Fruit fly (Drosophila melanogaster) whole organism, embryonic: ENCODE results near the gene dsx.

Source experiments
- ATbp ChIP-seq: fragments of 200-800 bp; sonication (Bioruptor generic); optimal IDR thresholded peaks from 2 replicates; lab custom pipeline; 2017; ENCODE audit warnings: missing biosample characterization, mild to moderate bottlenecking, missing genetic modification characterization, missing genetic modification reagents
- Blimp-1 ChIP-seq: fragments of 200-800 bp; sonication (Bioruptor generic); optimal IDR thresholded peaks from 3 replicates; lab custom pipeline; 2018; ENCODE audit warnings: missing biosample characterization, missing genetic modification characterization, mild to moderate bottlenecking, moderate library complexity, missing genetic modification reagents
- CG10321 ChIP-seq: fragments of 200-800 bp; sonication (Bioruptor generic); IDR thresholded peaks from 2 replicates; pipeline ENCODE4 v1.3.6; 2022; ENCODE audit warnings: missing biosample characterization, missing genetic modification characterization
- CG10565 ChIP-seq: fragments of 200-800 bp; sonication (Bioruptor generic); optimal IDR thresholded peaks from 3 replicates; lab custom pipeline; 2016; ENCODE audit warnings: missing biosample characterization, mild to moderate bottlenecking, missing genetic modification characterization
- CG10654 ChIP-seq: fragments of 200-800 bp; sonication (Bioruptor generic); optimal IDR thresholded peaks from 2 replicates; lab custom pipeline; 2016; ENCODE audit warnings: missing biosample characterization, missing genetic modification characterization
- CG10979 ChIP-seq: fragments of 200-800 bp; sonication (Bioruptor generic); optimal IDR thresholded peaks from 2 replicates; lab custom pipeline; 2018; ENCODE audit warnings: missing biosample characterization, mild to moderate bottlenecking, missing genetic modification characterization, moderate library complexity
- CG11723 ChIP-seq: fragments of 200-800 bp; sonication (Bioruptor generic); optimal IDR thresholded peaks from 2 replicates; lab custom pipeline; 2017; ENCODE audit warnings: missing biosample characterization, mild to moderate bottlenecking, missing genetic modification characterization
- CG12299 ChIP-seq: fragments of 200-800 bp; sonication (Bioruptor generic); optimal IDR thresholded peaks from 2 replicates; lab custom pipeline; 2018; ENCODE audit warnings: missing biosample characterization, mild to moderate bottlenecking, missing genetic modification characterization
- CG12659 ChIP-seq: fragments of 200-800 bp; sonication (Bioruptor generic); optimal IDR thresholded peaks from 3 replicates; lab custom pipeline; 2017; ENCODE audit warnings: mild to moderate bottlenecking, missing biosample characterization, missing genetic modification reagents, missing genetic modification characterization
- CG13624 ChIP-seq: fragments of 200-800 bp; sonication (Bioruptor generic); optimal IDR thresholded peaks from 2 replicates; lab custom pipeline; 2016; ENCODE audit warnings: missing biosample characterization, missing genetic modification characterization
- CG17328 ChIP-seq: fragments of 200-800 bp; sonication (Bioruptor generic); IDR thresholded peaks from 2 replicates; pipeline ENCODE4 v1.3.6; 2022; ENCODE audit warnings: missing biosample characterization, missing genetic modification characterization
- CG1792 ChIP-seq: fragments of 200-800 bp; sonication (Bioruptor generic); optimal IDR thresholded peaks from 2 replicates; lab custom pipeline; 2016; ENCODE audit warnings: missing biosample characterization, missing genetic modification characterization
- CG2889 ChIP-seq: fragments of 200-800 bp; sonication (Bioruptor generic); IDR thresholded peaks from 3 replicates; pipeline ENCODE4 v1.3.6; 2022; ENCODE audit warnings: missing biosample characterization, missing genetic modification characterization
- CG30020 ChIP-seq: fragments of 200-800 bp; optimal IDR thresholded peaks from 2 replicates; lab custom pipeline; 2019; ENCODE audit warnings: missing biosample characterization, mild to moderate bottlenecking, missing genetic modification characterization, moderate library complexity
- CG3065 ChIP-seq: fragments of 200-800 bp; sonication (Bioruptor generic); optimal IDR thresholded peaks from 2 replicates; lab custom pipeline; 2016; ENCODE audit warnings: missing biosample characterization, missing genetic modification characterization
- CG3726 ChIP-seq: fragments of 200-800 bp; sonication (Bioruptor generic); IDR thresholded peaks from 3 replicates; pipeline ENCODE4, ENCODE4 v1.3.6; 2022; ENCODE audit warnings: missing biosample characterization, missing genetic modification characterization
- CG3995 ChIP-seq: fragments of 200-800 bp; sonication (Bioruptor generic); optimal IDR thresholded peaks from 3 replicates; lab custom pipeline; 2016; ENCODE audit warnings: missing biosample characterization, missing genetic modification characterization
- CG4328 ChIP-seq: fragments of 200-800 bp; sonication (Bioruptor generic); optimal IDR thresholded peaks from 3 replicates; lab custom pipeline; 2017; ENCODE audit warnings: missing biosample characterization, missing genetic modification reagents, missing genetic modification characterization
- CG4424 ChIP-seq: fragments of 200-800 bp; sonication (Bioruptor generic); optimal IDR thresholded peaks from 3 replicates; lab custom pipeline; 2016; ENCODE audit warnings: missing biosample characterization, missing genetic modification characterization
- CG4707 ChIP-seq: fragments of 200-800 bp; sonication (Bioruptor generic); optimal IDR thresholded peaks from 2 replicates; lab custom pipeline; 2018; ENCODE audit warnings: missing biosample characterization, mild to moderate bottlenecking, missing genetic modification characterization, moderate library complexity
- CG5245 ChIP-seq: fragments of 200-800 bp; sonication (Bioruptor generic); optimal IDR thresholded peaks from 3 replicates; lab custom pipeline; 2016; ENCODE audit warnings: missing biosample characterization, missing genetic modification characterization
- CG6272 ChIP-seq: fragments of 200-800 bp; sonication (Bioruptor generic); IDR thresholded peaks from 2 replicates; pipeline ENCODE4 v1.3.6; 2022; ENCODE audit warnings: missing biosample characterization, missing genetic modification characterization
- CG7271 ChIP-seq: fragments of 200-800 bp; sonication (Bioruptor generic); optimal IDR thresholded peaks from 2 replicates; lab custom pipeline; 2018; ENCODE audit warnings: missing biosample characterization, mild to moderate bottlenecking, missing genetic modification characterization, moderate library complexity
- CG7556 ChIP-seq: fragments of 200-800 bp; sonication (Bioruptor generic); optimal IDR thresholded peaks from 2 replicates; lab custom pipeline; 2017; ENCODE audit warnings: missing biosample characterization, mild to moderate bottlenecking, missing genetic modification characterization
- CG9876 ChIP-seq: fragments of 200-800 bp; sonication (Bioruptor generic); optimal IDR thresholded peaks from 2 replicates; lab custom pipeline; 2016; ENCODE audit warnings: missing biosample characterization, missing genetic modification characterization
- CTCF ChIP-seq: fragments of 200-800 bp; sonication (Bioruptor generic); optimal IDR thresholded peaks from 2 replicates; lab custom pipeline; 2017; ENCODE audit warnings: missing biosample characterization, mild to moderate bottlenecking, missing genetic modification characterization, moderate library complexity
- Dad ChIP-seq: fragments of 200-800 bp; sonication (Bioruptor generic); optimal IDR thresholded peaks from 3 replicates; lab custom pipeline; 2016; ENCODE audit warnings: missing biosample characterization, missing genetic modification characterization
- Dip2 ChIP-seq: fragments of 200-800 bp; sonication (Bioruptor generic); IDR thresholded peaks from 2 replicates; pipeline ENCODE4 v1.3.6; 2022; ENCODE audit warnings: missing biosample characterization, missing genetic modification characterization
- Hand ChIP-seq: fragments of 200-800 bp; sonication (Bioruptor generic); optimal IDR thresholded peaks from 2 replicates; lab custom pipeline; 2017; ENCODE audit warnings: mild to moderate bottlenecking, missing biosample characterization, missing genetic modification reagents, missing genetic modification characterization
- MBD-R2 ChIP-seq: fragments of 200-800 bp; sonication (Bioruptor generic); IDR thresholded peaks from 2 replicates; pipeline ENCODE4 v1.3.6; 2022; ENCODE audit warnings: missing biosample characterization, missing genetic modification characterization
- Mad ChIP-seq: fragments of 200-800 bp; sonication (Bioruptor generic); optimal IDR thresholded peaks from 2 replicates; lab custom pipeline; 2016; ENCODE audit warnings: missing biosample characterization, missing genetic modification characterization
- Meics ChIP-seq: fragments of 200-800 bp; sonication (Bioruptor generic); optimal IDR thresholded peaks from 2 replicates; lab custom pipeline; 2017; ENCODE audit warnings: missing biosample characterization, mild to moderate bottlenecking, missing genetic modification characterization
- NfI ChIP-seq: fragments of 200-800 bp; sonication (Bioruptor generic); optimal IDR thresholded peaks from 3 replicates; lab custom pipeline; 2018; ENCODE audit warnings: missing biosample characterization, mild to moderate bottlenecking, missing genetic modification characterization, moderate library complexity
- Optix ChIP-seq: fragments of 200-800 bp; sonication (Bioruptor generic); IDR thresholded peaks from 3 replicates; pipeline ENCODE4 v1.3.6; 2022; ENCODE audit warnings: missing biosample characterization, missing genetic modification characterization
- bigmax ChIP-seq: fragments of 200-800 bp; sonication (Bioruptor generic); optimal IDR thresholded peaks from 2 replicates; lab custom pipeline; 2018; ENCODE audit warnings: missing biosample characterization, mild to moderate bottlenecking, missing genetic modification characterization
- btn ChIP-seq: fragments of 200-800 bp; sonication (Bioruptor generic); optimal IDR thresholded peaks from 2 replicates; lab custom pipeline; 2016; ENCODE audit warnings: missing biosample characterization, missing genetic modification characterization
- dan ChIP-seq: fragments of 200-800 bp; sonication (Bioruptor generic); IDR thresholded peaks from 2 replicates; pipeline ENCODE4 v1.3.6; 2022; ENCODE audit warnings: missing biosample characterization, missing genetic modification characterization
- eyg ChIP-seq: fragments of 200-800 bp; sonication (Bioruptor generic); optimal IDR thresholded peaks from 3 replicates; lab custom pipeline; 2016; ENCODE audit warnings: missing biosample characterization, missing genetic modification characterization
- fd102C ChIP-seq: fragments of 200-800 bp; sonication (Bioruptor generic); optimal IDR thresholded peaks from 2 replicates; lab custom pipeline; 2018; ENCODE audit warnings: missing biosample characterization, mild to moderate bottlenecking, missing genetic modification characterization, moderate library complexity
- gsb-n ChIP-seq: fragments of 200-800 bp; sonication (Bioruptor generic); optimal IDR thresholded peaks from 3 replicates; lab custom pipeline; 2018; ENCODE audit warnings: missing biosample characterization, mild to moderate bottlenecking, missing genetic modification characterization
- lmd ChIP-seq: fragments of 200-800 bp; sonication (Bioruptor generic); IDR thresholded peaks from 2 replicates; pipeline ENCODE4 v1.3.6; 2022; ENCODE audit warnings: missing biosample characterization, missing genetic modification characterization
- lola ChIP-seq, 3 experiments: fragments of >200 bp in 2 of 3; fragments of 200-800 bp in 1 of 3; sonication (Bioruptor generic) in 1 of 3; optimal IDR thresholded peaks; 2 replicates each; lab custom pipeline; 2017 to 2019; ENCODE audit warnings: missing biosample characterization in 3 of 3, missing genetic modification characterization in 3 of 3, mild to moderate bottlenecking in 1 of 3, moderate library complexity in 1 of 3
- luna ChIP-seq: fragments of 200-800 bp; sonication (Bioruptor generic); optimal IDR thresholded peaks from 2 replicates; lab custom pipeline; 2016; ENCODE audit warnings: missing biosample characterization, missing genetic modification characterization
- nerfin-2 ChIP-seq: fragments of 200-800 bp; sonication (Bioruptor generic); IDR thresholded peaks from 2 replicates; pipeline ENCODE4 v1.3.6; 2022; ENCODE audit warnings: missing biosample characterization, missing genetic modification characterization; ENCODE audit not compliant: partially characterized antibody
- nmo ChIP-seq: fragments of 200-800 bp; sonication (Bioruptor generic); optimal IDR thresholded peaks from 2 replicates; lab custom pipeline; 2018; ENCODE audit warnings: missing biosample characterization, mild to moderate bottlenecking, missing genetic modification characterization, moderate library complexity
- onecut ChIP-seq: fragments of 200-800 bp; sonication (Bioruptor generic); IDR thresholded peaks from 2 replicates; pipeline ENCODE4 v1.3.6; 2022; ENCODE audit warnings: missing biosample characterization, missing genetic modification characterization
- otp ChIP-seq: fragments of 200-800 bp; sonication (Bioruptor generic); IDR thresholded peaks from 3 replicates; pipeline ENCODE4, ENCODE4 v1.3.6; 2022; ENCODE audit warnings: missing biosample characterization, missing genetic modification characterization
- pb ChIP-seq: fragments of 200-800 bp; sonication (Bioruptor generic); optimal IDR thresholded peaks from 3 replicates; lab custom pipeline; 2016; ENCODE audit warnings: missing biosample characterization, missing genetic modification characterization
- ro ChIP-seq: fragments of 200-800 bp; sonication (Bioruptor generic); IDR thresholded peaks from 2 replicates; pipeline ENCODE4 v1.3.6; 2022; ENCODE audit warnings: missing biosample characterization, missing genetic modification characterization
- stwl ChIP-seq: fragments of 200-800 bp; sonication (Bioruptor generic); optimal IDR thresholded peaks from 3 replicates; lab custom pipeline; 2018; ENCODE audit warnings: missing biosample characterization, mild to moderate bottlenecking, missing genetic modification characterization, moderate library complexity
- sug ChIP-seq: fragments of 200-800 bp; optimal IDR thresholded peaks from 2 replicates; lab custom pipeline; 2019; ENCODE audit warnings: missing biosample characterization, mild to moderate bottlenecking, missing genetic modification characterization, moderate library complexity
- unc-4 ChIP-seq: fragments of 200-800 bp; sonication (Bioruptor generic); IDR thresholded peaks from 2 replicates; pipeline ENCODE4 v1.3.6; 2022; ENCODE audit warnings: missing biosample characterization, missing genetic modification characterization; ENCODE audit not compliant: partially characterized antibody

dsx gene

DNA sequence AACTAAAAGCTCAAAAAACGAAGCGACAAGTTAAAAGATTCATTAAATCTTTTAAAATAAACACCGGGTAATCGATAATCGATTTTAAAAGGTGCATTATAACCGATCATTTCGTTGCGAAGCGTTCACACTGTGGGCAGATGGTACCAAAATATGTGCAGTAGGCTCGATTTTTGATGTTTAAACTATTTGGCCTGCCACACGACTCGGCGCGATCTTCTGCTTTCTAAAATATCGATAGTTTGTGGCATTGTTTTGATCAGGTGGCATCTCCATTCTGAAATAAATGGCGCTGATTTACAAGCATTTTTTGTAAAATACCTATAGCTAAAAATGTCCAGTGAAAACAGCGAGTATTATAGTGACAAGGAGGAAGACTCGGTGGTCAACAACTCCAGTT lies 47.0 kb downstream of the dsx start, which contains the start of the genes CG10445 and lds (continued):
- TF ChIP-seq CG10321 (GFP tag; lab: Robert Waterston, UW) (no peak), lmd (no peak; the same call in 1 of the 2 replicates), fd102C (GFP tag; lab: Kevin White, UChicago) (no peak), CG6272 (GFP tag; lab: Robert Waterston, UW) (no peak), CG1792 (GFP tag; lab: Kevin White, UChicago) (no peak), MBD-R2 (GFP tag; lab: Robert Waterston, UW) (peak; percentile 90), CG7556 (GFP tag; lab: Kevin White, UChicago) (no peak), CG12299 (tag; lab: Kevin White, UChicago) (no peak), ro (GFP tag; lab: Robert Waterston, UW) (no peak), CG13624 (GFP tag; lab: Kevin White, UChicago) (no peak), CG12659 (GFP tag; lab: Kevin White, UChicago) (peak; percentile 60), eyg (GFP tag; lab: Kevin White, UChicago) (no peak), stwl (tag; lab: Kevin White, UChicago) (peak; percentile 90), Dad (GFP tag; lab: Kevin White, UChicago) (no peak), CG10979 (tag; lab: Kevin White, UChicago) (no peak), Hand (no peak), gsb-n (tag; lab: Kevin White, UChicago) (no peak), CG9876 (GFP tag; lab: Kevin White, UChicago) (no peak), onecut (GFP tag; lab: Robert Waterston, UW) (no peak), Dip2 (GFP tag; lab: Robert Waterston, UW) (no peak), btn (GFP tag; lab: Kevin White, UChicago) (no peak), Mad (GFP tag; lab: Kevin White, UChicago) (no peak), CG10654 (GFP tag; lab: Kevin White, UChicago) (no peak), CG4424 (GFP tag; lab: Kevin White, UChicago) (no peak), CTCF (GFP tag; lab: Kevin White, UChicago) (peak; percentile 33), CG3726 (no peak), bigmax (GFP tag; lab: Kevin White, UChicago) (no peak), CG17328 (GFP tag; lab: Robert Waterston, UW) (no peak), dan (GFP tag; lab: Robert Waterston, UW) (no peak), CG3065 (GFP tag; lab: Kevin White, UChicago) (no peak), pb (GFP tag; lab: Kevin White, UChicago) (no peak), CG3995 (peak; percentile 75), CG30020 (peak; percentile 87), Meics (GFP tag; lab: Kevin White, UChicago) (no peak), Blimp-1 (no peak), sug (tag; lab: Kevin White, UChicago) (no peak), lola (GFP tag; optimal IDR thresholded peaks at IDR 0.05; lab: Kevin White, UChicago) (no peak), CG10565 (no peak), Optix (GFP tag; lab: Robert Waterston, UW) (no peak), CG11723 (GFP tag; lab: Kevin White, UChicago) (no peak), nmo (GFP tag; lab: Kevin White, UChicago) (peak; percentile 57), CG4707 (GFP tag; lab: Kevin White, UChicago) (no peak), CG2889 (GFP tag; lab: Robert Waterston, UW) (no peak), CG4328 (GFP tag; lab: Kevin White, UChicago) (no peak), CG7271 (tag; lab: Kevin White, UChicago) (no peak), otp (GFP tag; lab: Robert Waterston, UW) (no peak), CG5245 (GFP tag; lab: Kevin White, UChicago) (no peak), nerfin-2 (GFP tag; lab: Robert Waterston, UW) (peak; percentile 94), luna (GFP tag; lab: Kevin White, UChicago) (no peak), ATbp (no peak), NfI (GFP tag; lab: Kevin White, UChicago) (no peak), unc-4 (peak; percentile 76)
